Worm (Caenorhabditis elegans) whole organism, L2 larva: Measurements from ENCODE around the gene dpy-31.

Source experiments
- F13H6.1 ChIP-seq: sonication (generic microtip); optimal IDR thresholded peaks from 2 replicates; lab custom pipeline; 2016; ENCODE audit warnings: missing genetic modification characterization, missing compliant biosample characterization
- R02D3.7 ChIP-seq: fragments of 150-350 bp; optimal IDR thresholded peaks from 2 replicates; lab custom pipeline; 2014; ENCODE audit warnings: missing biosample characterization, missing genetic modification characterization
- blmp-1 ChIP-seq: sonication (generic microtip); optimal IDR thresholded peaks from 2 replicates; lab custom pipeline; 2017; ENCODE audit warnings: missing genetic modification characterization, mild to moderate bottlenecking, missing compliant biosample characterization, antibody characterized with exemption, moderate library complexity; ENCODE audit not compliant: insufficient read depth
- ceh-82 ChIP-seq: fragments of 150-350 bp; optimal IDR thresholded peaks from 2 replicates; lab custom pipeline; 2014; ENCODE audit warnings: missing biosample characterization, missing genetic modification characterization
- lsy-2 ChIP-seq, 2 experiments: fragments of 150-350 bp in 1 of 2; sonication (generic microtip) in 1 of 2; optimal IDR thresholded peaks; 2 replicates each; lab custom pipeline; 2014 to 2017; ENCODE audit warnings: missing biosample characterization in 2 of 2, missing genetic modification characterization in 2 of 2
- mdl-1 ChIP-seq, 2 experiments: fragments of 150-350 bp in 1 of 2; sonication (generic microtip) in 1 of 2; optimal IDR thresholded peaks; 2 replicates each; lab custom pipeline; 2017; ENCODE audit warnings: missing biosample characterization in 2 of 2, missing genetic modification characterization in 2 of 2
- nhr-12 ChIP-seq: fragments of 150-350 bp; optimal IDR thresholded peaks from 2 replicates; lab custom pipeline; 2014; ENCODE audit warnings: missing biosample characterization, missing genetic modification characterization
- nhr-129 ChIP-seq: fragments of 150-350 bp; optimal IDR thresholded peaks from 2 replicates; lab custom pipeline; 2014; ENCODE audit warnings: missing biosample characterization, missing genetic modification characterization
- nhr-6 ChIP-seq: fragments of 150-350 bp; optimal IDR thresholded peaks from 2 replicates; lab custom pipeline; 2014; ENCODE audit warnings: missing biosample characterization, missing genetic modification characterization
- unc-39 ChIP-seq: fragments of 150-350 bp; optimal IDR thresholded peaks from 2 replicates; lab custom pipeline; 2014; ENCODE audit warnings: missing biosample characterization, missing genetic modification characterization
- zag-1 ChIP-seq: fragments of 150-350 bp; optimal IDR thresholded peaks from 2 replicates; lab custom pipeline; 2014; ENCODE audit warnings: missing biosample characterization, missing genetic modification characterization
- ztf-11 ChIP-seq: sonication (generic microtip); optimal IDR thresholded peaks from 2 replicates; lab custom pipeline; 2017; ENCODE audit warnings: missing biosample characterization, missing genetic modification characterization

DNA sequence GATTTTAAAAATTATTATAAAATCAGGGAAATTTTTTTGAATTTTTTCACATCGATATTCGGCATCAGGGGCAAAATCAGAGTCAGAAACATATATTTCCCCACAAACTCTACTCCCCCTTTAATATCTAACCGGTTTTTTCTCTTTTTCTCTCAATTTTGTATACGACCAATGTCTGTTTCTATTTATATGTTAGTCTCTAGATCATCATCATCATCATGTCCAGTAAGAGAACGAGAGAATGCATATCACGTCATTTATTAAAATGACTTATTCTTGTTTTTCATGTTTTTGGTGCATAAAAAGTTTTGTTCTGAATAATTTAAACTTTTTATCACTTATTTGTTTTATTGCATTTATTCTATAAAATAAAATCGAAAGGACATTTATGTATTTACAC, 49.4 kb upstream of the dpy-31 start:
- TF ChIP-seq blmp-1 (tag; lab: Kevin White, UChicago): no peak
- no peak for TF ChIP-seq mdl-1 (tag; optimal IDR thresholded peaks at IDR 0.05; lab: Kevin White, UChicago)
- TF ChIP-seq nhr-12 (tag; lab: Kevin White, UChicago): no peak
- no peak for TF ChIP-seq lsy-2 (tag; optimal IDR thresholded peaks at IDR 0.05; lab: Kevin White, UChicago)
- TF ChIP-seq F13H6.1 (tag; lab: Kevin White, UChicago): no peak
- no peak for TF ChIP-seq nhr-6 (tag; lab: Kevin White, UChicago)
- no peak for TF ChIP-seq nhr-129 (tag; lab: Kevin White, UChicago)
- TF ChIP-seq ztf-11 (tag; lab: Kevin White, UChicago): no peak
- TF ChIP-seq ceh-82 (tag; lab: Kevin White, UChicago): no peak
- no peak for TF ChIP-seq R02D3.7 (tag; lab: Kevin White, UChicago)
- no peak for TF ChIP-seq unc-39 (tag; lab: Kevin White, UChicago)
- no peak for TF ChIP-seq zag-1 (tag; lab: Kevin White, UChicago)
